Fruit fly (Drosophila melanogaster) S2 (cell line): Measurements from ENCODE around the gene Gnf1.

Experiments
- CG8478 ChIP-seq: fragments of >200 bp; optimal IDR thresholded peaks from 2 replicates; lab custom pipeline; 2018
- CTCF ChIP-seq, 2 experiments: fragments of >200 bp; optimal IDR thresholded peaks; 2 replicates each; lab custom pipeline; 2018

Gene Gnf1

dm6 chr3R:4905764-4906626 lies at the start of gene Gnf1:
Gnf1 (plus strand) TSS chr3R:4906622.
- TF ChIP-seq CTCF (optimal IDR thresholded peaks at IDR 0.05; lab: Kevin White, UChicago) (peak; percentile 39 to 69), CG8478 (lab: Kevin White, UChicago) (no peak)

- no peak for TF ChIP-seq CTCF (optimal IDR thresholded peaks at IDR 0.05; lab: Kevin White, UChicago)
- no peak for TF ChIP-seq CG8478 (lab: Kevin White, UChicago)
These were observed 48.4 kb upstream of the Gnf1 start for dm6 chr3R:4858018-4858417.

- TF ChIP-seq CG8478 (lab: Kevin White, UChicago) (no peak), CTCF (optimal IDR thresholded peaks at IDR 0.05; lab: Kevin White, UChicago) (no peak)
These were observed 47.7 kb upstream of the Gnf1 start for dm6 chr3R:4858508-4859275.

- TF ChIP-seq CTCF (optimal IDR thresholded peaks at IDR 0.05; lab: Kevin White, UChicago) (no peak), CG8478 (lab: Kevin White, UChicago) (no peak)
These were observed 45.3 kb upstream of the Gnf1 start for dm6 chr3R:4861144-4861543.

dm6 chr3R:4863825-4864224 lies 42.6 kb upstream of the Gnf1 start:
- no peak for TF ChIP-seq CG8478 (lab: Kevin White, UChicago)

dm6 chr3R:4864901-4865601 lies 41.4 kb upstream of the Gnf1 start:
- no peak for TF ChIP-seq CTCF (optimal IDR thresholded peaks at IDR 0.05; lab: Kevin White, UChicago)

- TF ChIP-seq CTCF (optimal IDR thresholded peaks at IDR 0.05; lab: Kevin White, UChicago) (no peak), CG8478 (lab: Kevin White, UChicago) (no peak)
These were observed 40.3 kb upstream of the Gnf1 start for dm6 chr3R:4866073-4866472.

dm6 chr3R:4866916-4867315 lies 39.5 kb upstream of the Gnf1 start:
- no peak for TF ChIP-seq CG8478 (lab: Kevin White, UChicago)
- TF ChIP-seq CTCF (optimal IDR thresholded peaks at IDR 0.05; lab: Kevin White, UChicago): no peak

dm6 chr3R:4868663-4869225 lies 37.7 kb upstream of the Gnf1 start:
- TF ChIP-seq CTCF (optimal IDR thresholded peaks at IDR 0.05; lab: Kevin White, UChicago) (no peak), CG8478 (lab: Kevin White, UChicago) (no peak)

dm6 chr3R:4873756-4874155 lies 32.7 kb upstream of the Gnf1 start:
- no peak for TF ChIP-seq CTCF (optimal IDR thresholded peaks at IDR 0.05; lab: Kevin White, UChicago)
- TF ChIP-seq CG8478 (lab: Kevin White, UChicago): no peak

- TF ChIP-seq CTCF (optimal IDR thresholded peaks at IDR 0.05; lab: Kevin White, UChicago): no peak
These were observed 28.0 kb upstream of the Gnf1 start, which contains the start of gene laf for dm6 chr3R:4878433-4878832. laf (minus strand) TSS chr3R:4878533.

dm6 chr3R:4883186-4883746 lies 23.2 kb upstream of the Gnf1 start:
- TF ChIP-seq CG8478 (lab: Kevin White, UChicago): no peak
- TF ChIP-seq CTCF (optimal IDR thresholded peaks at IDR 0.05; lab: Kevin White, UChicago): no peak

dm6 chr3R:4883864-4884263 lies 22.6 kb upstream of the Gnf1 start:
- no peak for TF ChIP-seq CG8478 (lab: Kevin White, UChicago)
- no peak for TF ChIP-seq CTCF (optimal IDR thresholded peaks at IDR 0.05; lab: Kevin White, UChicago)

- no peak for TF ChIP-seq CTCF (optimal IDR thresholded peaks at IDR 0.05; lab: Kevin White, UChicago)
- TF ChIP-seq CG8478 (lab: Kevin White, UChicago): no peak
These were observed 20.2 kb upstream of the Gnf1 start for dm6 chr3R:4886086-4886812.
